Worm (Caenorhabditis elegans) whole organism, young adult: ENCODE measurements around the gene Y22D7AR.7.

Experiments
- C06A6.2 ChIP-seq: fragments of 200-800 bp; sonication (Bioruptor generic); conservative IDR thresholded peaks from 2 replicates; pipeline ENCODE4 v1.3.6; 2022; ENCODE audit warnings: missing genetic modification characterization, missing compliant biosample characterization
- C17E4.6 ChIP-seq: fragments of 200-800 bp; sonication (Bioruptor generic); IDR thresholded peaks from 2 replicates; pipeline ENCODE4 v1.3.6; 2022; ENCODE audit warnings: missing genetic modification reagents, missing genetic modification characterization, missing compliant biosample characterization
- D2030.7 ChIP-seq: fragments of 200-800 bp; sonication (Bioruptor generic); IDR thresholded peaks from 2 replicates; pipeline ENCODE4 v1.3.6; 2022; ENCODE audit warnings: missing genetic modification reagents, missing genetic modification characterization, missing compliant biosample characterization
- F23B12.7 ChIP-seq: sonication (generic microtip); optimal IDR thresholded peaks from 2 replicates; lab custom pipeline; 2017; ENCODE audit warnings: missing genetic modification characterization, mild to moderate bottlenecking, missing compliant biosample characterization, antibody characterized with exemption, moderate library complexity; ENCODE audit not compliant: insufficient read depth
- F49E8.2 ChIP-seq: sonication (generic microtip); optimal IDR thresholded peaks from 3 replicates; lab custom pipeline; 2017; ENCODE audit warnings: missing genetic modification characterization, mild to moderate bottlenecking, missing compliant biosample characterization, antibody characterized with exemption, moderate library complexity; ENCODE audit not compliant: insufficient read depth
- F52B5.7 ChIP-seq: sonication (generic microtip); optimal IDR thresholded peaks from 2 replicates; lab custom pipeline; 2016; ENCODE audit warnings: mild to moderate bottlenecking, missing genetic modification characterization, missing compliant biosample characterization
- F57A8.1 ChIP-seq: fragments of 200-800 bp; sonication (Bioruptor generic); optimal IDR thresholded peaks from 2 replicates; lab custom pipeline; 2018; ENCODE audit warnings: mild to moderate bottlenecking, missing genetic modification characterization, moderate library complexity, missing compliant biosample characterization
- T26A5.8 ChIP-seq: sonication (generic microtip); optimal IDR thresholded peaks from 2 replicates; lab custom pipeline; 2016; ENCODE audit warnings: missing genetic modification characterization, missing compliant biosample characterization
- Y56A3A.18 ChIP-seq: fragments of 200-800 bp; sonication (Bioruptor generic); IDR thresholded peaks from 2 replicates; pipeline ENCODE4 v1.3.6; 2022; ENCODE audit warnings: missing genetic modification reagents, missing genetic modification characterization, missing compliant biosample characterization
- Y79H2A.3 ChIP-seq: fragments of 200-800 bp; sonication (Bioruptor generic); conservative IDR thresholded peaks from 2 replicates; pipeline ENCODE4 v1.3.6; 2022; ENCODE audit warnings: missing genetic modification reagents, missing genetic modification characterization, missing compliant biosample characterization
- ama-1 ChIP-seq, 3 experiments: fragments of 150-350 bp in 1 of 3; sonication (generic microtip) in 2 of 3; optimal IDR thresholded peaks; 2 replicates each; lab custom pipeline; 2014 to 2018; ENCODE audit warnings: missing biosample characterization in 2 of 3, missing genetic modification characterization in 2 of 3, missing genetic modification reagents in 2 of 3
- atf-7 ChIP-seq: sonication (generic microtip); optimal IDR thresholded peaks from 2 replicates; lab custom pipeline; 2017; ENCODE audit warnings: mild to moderate bottlenecking, missing genetic modification characterization, missing compliant biosample characterization
- athp-1 ChIP-seq: sonication (generic microtip); optimal IDR thresholded peaks from 2 replicates; lab custom pipeline; 2017; ENCODE audit warnings: mild to moderate bottlenecking, missing genetic modification characterization, missing compliant biosample characterization
- cebp-2 ChIP-seq: fragments of 200-800 bp; sonication (Bioruptor generic); IDR thresholded peaks from 2 replicates; pipeline ENCODE4 v1.3.6; 2022; ENCODE audit warnings: missing genetic modification characterization, missing compliant biosample characterization
- ceh-100 ChIP-seq: fragments of 200-800 bp; sonication (Bioruptor generic); IDR thresholded peaks from 2 replicates; pipeline ENCODE4 v1.3.6; 2022; ENCODE audit warnings: missing genetic modification reagents, missing genetic modification characterization, missing compliant biosample characterization
- ceh-40 ChIP-seq: fragments of 200-800 bp; sonication (Bioruptor generic); IDR thresholded peaks from 2 replicates; pipeline ENCODE4 v1.3.6; 2022; ENCODE audit warnings: missing genetic modification characterization, missing compliant biosample characterization
- ceh-79 ChIP-seq: sonication (generic microtip); optimal IDR thresholded peaks from 2 replicates; lab custom pipeline; 2017; ENCODE audit warnings: mild to moderate bottlenecking, missing genetic modification characterization, missing compliant biosample characterization
- ceh-91 ChIP-seq: fragments of 200-800 bp; sonication (Bioruptor generic); IDR thresholded peaks from 2 replicates; pipeline ENCODE4 v1.3.6; 2022; ENCODE audit warnings: missing genetic modification reagents, missing genetic modification characterization, missing compliant biosample characterization
- chd-7 ChIP-seq: sonication (generic microtip); optimal IDR thresholded peaks from 2 replicates; lab custom pipeline; 2016; ENCODE audit warnings: mild to moderate bottlenecking, missing genetic modification characterization, moderate library complexity, missing compliant biosample characterization
- dox-1 ChIP-seq: fragments of 200-800 bp; sonication (Bioruptor generic); IDR thresholded peaks from 2 replicates; pipeline ENCODE4 v1.3.6; 2022; ENCODE audit warnings: missing genetic modification reagents, missing genetic modification characterization, missing compliant biosample characterization
- egl-18 ChIP-seq: fragments of 200-800 bp; sonication (Bioruptor generic); IDR thresholded peaks from 2 replicates; pipeline ENCODE4 v1.3.6; 2022; ENCODE audit warnings: missing genetic modification reagents, missing genetic modification characterization, missing compliant biosample characterization
- egl-44 ChIP-seq: fragments of 200-800 bp; sonication (Bioruptor generic); IDR thresholded peaks from 2 replicates; pipeline ENCODE4 v1.3.6; 2022; ENCODE audit warnings: missing genetic modification reagents, missing genetic modification characterization, missing compliant biosample characterization
- egrh-3 ChIP-seq: fragments of 200-800 bp; sonication (Bioruptor generic); IDR thresholded peaks from 2 replicates; pipeline ENCODE4 v1.3.6; 2022; ENCODE audit warnings: missing genetic modification reagents, missing genetic modification characterization, missing compliant biosample characterization
- fkh-3 ChIP-seq: sonication (generic microtip); optimal IDR thresholded peaks from 2 replicates; lab custom pipeline; 2016; ENCODE audit warnings: mild to moderate bottlenecking, missing genetic modification characterization, missing compliant biosample characterization
- hlh-26 ChIP-seq: fragments of 200-800 bp; sonication (Bioruptor generic); conservative IDR thresholded peaks from 2 replicates; pipeline ENCODE4 v1.3.6; 2022; ENCODE audit warnings: missing genetic modification reagents, missing genetic modification characterization, missing compliant biosample characterization
- madf-3 ChIP-seq: fragments of 200-800 bp; sonication (Bioruptor generic); IDR thresholded peaks from 2 replicates; pipeline ENCODE4 v1.3.6; 2022; ENCODE audit warnings: missing genetic modification reagents, missing genetic modification characterization, missing compliant biosample characterization
- mes-4 ChIP-seq: sonication (generic microtip); optimal IDR thresholded peaks from 2 replicates; lab custom pipeline; 2016; ENCODE audit warnings: missing genotype, missing genetic modification characterization, missing compliant biosample characterization
- mxl-1 ChIP-seq: sonication (generic microtip); optimal IDR thresholded peaks from 2 replicates; lab custom pipeline; 2016; ENCODE audit warnings: missing genetic modification characterization, missing compliant biosample characterization
- nfya-2 ChIP-seq: fragments of 200-800 bp; sonication (Bioruptor generic); IDR thresholded peaks from 2 replicates; pipeline ENCODE4 v1.3.6; 2022; ENCODE audit warnings: missing genetic modification reagents, missing genetic modification characterization, missing compliant biosample characterization
- nhr-80 ChIP-seq: sonication (generic microtip); optimal IDR thresholded peaks from 2 replicates; lab custom pipeline; 2016; ENCODE audit warnings: missing genetic modification characterization, missing compliant biosample characterization
- nhr-90 ChIP-seq: sonication (generic microtip); optimal IDR thresholded peaks from 2 replicates; lab custom pipeline; 2016; ENCODE audit warnings: missing genotype, mild to moderate bottlenecking, missing genetic modification characterization, missing compliant biosample characterization
- rec-8 ChIP-seq, 2 experiments: sonication (generic microtip); optimal IDR thresholded peaks; 2 replicates each; lab custom pipeline; 2016; ENCODE audit warnings: mild to moderate bottlenecking in 2 of 2, missing genetic modification characterization in 2 of 2, missing genetic modification reagents in 2 of 2, missing genotype in 2 of 2, missing biosample characterization in 1 of 2, missing compliant biosample characterization in 1 of 2, moderate library complexity in 1 of 2
- repo-1 ChIP-seq: sonication (generic microtip); optimal IDR thresholded peaks from 2 replicates; lab custom pipeline; 2017; ENCODE audit warnings: mild to moderate bottlenecking, missing genetic modification characterization, missing compliant biosample characterization
- rpc-1 ChIP-seq, 2 experiments: fragments of 150-350 bp in 1 of 2; sonication (generic microtip) in 1 of 2; optimal IDR thresholded peaks; 2 replicates each; lab custom pipeline; 2014 to 2018; ENCODE audit warnings: missing biosample characterization in 1 of 2, missing genetic modification characterization in 1 of 2, missing genetic modification reagents in 1 of 2, missing genotype in 1 of 2
- snpc-1.3 ChIP-seq: sonication (generic microtip); optimal IDR thresholded peaks from 2 replicates; lab custom pipeline; 2017; ENCODE audit warnings: missing genetic modification characterization, mild to moderate bottlenecking, missing compliant biosample characterization, antibody characterized with exemption, moderate library complexity, missing genotype, missing genetic modification reagents; ENCODE audit not compliant: insufficient read depth
- snpc-3.4 ChIP-seq: sonication (generic microtip); optimal IDR thresholded peaks from 2 replicates; lab custom pipeline; 2017; ENCODE audit warnings: missing genetic modification characterization, mild to moderate bottlenecking, missing compliant biosample characterization, antibody characterized with exemption, moderate library complexity, missing genotype, missing genetic modification reagents
- unc-62 ChIP-seq: fragments of 150-350 bp; optimal IDR thresholded peaks from 2 replicates; lab custom pipeline; 2014; ENCODE audit warnings: missing biosample characterization, missing genetic modification reagents, missing genetic modification characterization
- xnd-1 ChIP-seq: sonication (generic microtip); optimal IDR thresholded peaks from 2 replicates; lab custom pipeline; 2016; ENCODE audit warnings: missing genotype, missing genetic modification reagents, missing genetic modification characterization, missing compliant biosample characterization
- zfh-2 ChIP-seq: fragments of 200-800 bp; sonication (Bioruptor generic); conservative IDR thresholded peaks from 2 replicates; pipeline ENCODE4 v1.3.6; 2022; ENCODE audit warnings: missing genetic modification reagents, missing genetic modification characterization, missing compliant biosample characterization

The Y22D7AR.7 gene

DNA sequence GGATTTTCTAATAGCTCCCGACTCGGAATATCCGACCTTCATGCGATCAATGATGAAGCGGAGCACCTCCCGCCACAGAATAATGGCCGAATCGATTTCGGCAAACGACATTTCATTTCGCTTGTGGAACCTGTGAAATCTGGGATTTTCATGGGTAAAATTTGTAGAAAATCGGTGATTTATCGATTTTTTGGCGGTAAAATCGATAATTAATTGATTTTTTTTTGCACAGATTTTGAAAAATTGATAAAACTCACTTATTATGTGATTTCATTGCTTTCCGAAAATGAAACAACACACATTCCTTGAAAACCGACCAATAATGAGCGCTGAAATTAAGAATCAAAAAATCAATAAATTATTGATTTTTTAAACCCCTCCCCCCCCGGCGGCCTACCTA lies 21.0 kb downstream of the Y22D7AR.7 start:
- TF ChIP-seq T26A5.8 (tag; lab: Kevin White, UChicago): no peak
- TF ChIP-seq Y56A3A.18 (GFP tag; lab: Robert Waterston, UW): no peak
- no peak for TF ChIP-seq ceh-91 (GFP tag; lab: Robert Waterston, UW)
- no peak for TF ChIP-seq athp-1
- TF ChIP-seq mxl-1 (tag; lab: Kevin White, UChicago): no peak
- TF ChIP-seq nhr-80: no peak
- no peak for TF ChIP-seq xnd-1 (tag; lab: Kevin White, UChicago)
- TF ChIP-seq, all 124 proteins: peak for 0

DNA sequence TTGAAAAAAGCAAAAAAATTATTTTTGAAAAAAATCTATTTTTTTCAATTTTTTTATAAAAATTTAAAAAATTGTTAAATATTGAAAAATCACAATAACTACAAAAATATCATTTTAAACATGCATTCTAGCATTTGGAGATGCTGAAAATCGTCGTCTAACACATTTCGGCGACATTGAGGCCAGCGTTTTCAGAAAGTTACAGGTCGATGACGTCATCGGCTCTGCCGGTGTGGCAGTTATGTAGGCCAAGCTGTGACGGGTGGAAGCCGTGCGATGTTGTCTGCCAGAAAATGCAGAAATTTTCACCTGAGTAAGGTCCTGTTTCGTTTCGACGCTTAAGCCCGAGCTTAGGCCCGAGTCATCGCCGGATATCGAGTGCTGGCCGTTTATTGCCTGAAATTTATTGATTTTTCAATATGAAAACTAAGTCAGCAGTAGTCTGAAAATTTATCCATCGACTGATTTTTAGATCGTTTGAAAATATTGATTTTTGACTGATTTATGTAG lies 22.0 kb downstream of the Y22D7AR.7 start, which contains the start of gene Y22D7AR.3:
TSS of gene Y22D7AR.3 (minus strand) at position 51 of the 510 bp plus-strand sequence.
- no peak for TF ChIP-seq D2030.7 (GFP tag; lab: Robert Waterston, UW)
- no peak for TF ChIP-seq F52B5.7 (tag; lab: Kevin White, UChicago)
- TF ChIP-seq nhr-80: no peak
- no peak for TF ChIP-seq hlh-26 (GFP tag; lab: Robert Waterston, UW)
- no peak for TF ChIP-seq fkh-3 (tag; lab: Kevin White, UChicago)
- TF ChIP-seq snpc-1.3 (tag; lab: Kevin White, UChicago): no peak
- no peak for TF ChIP-seq mes-4 (tag; lab: Kevin White, UChicago)
- TF ChIP-seq egl-18: no peak
- no peak for TF ChIP-seq nfya-2 (GFP tag; lab: Robert Waterston, UW)
- TF ChIP-seq C06A6.2 (GFP tag; lab: Robert Waterston, UW): no peak
- TF ChIP-seq madf-3 (GFP tag; lab: Robert Waterston, UW): no peak
- TF ChIP-seq dox-1 (GFP tag; lab: Robert Waterston, UW): no peak
- no peak for TF ChIP-seq ama-1 (optimal IDR thresholded peaks at IDR 0.05; lab: Kevin White, UChicago)
- no peak for TF ChIP-seq ama-1 (GFP tag; optimal IDR thresholded peaks at IDR 0.05; lab: Kevin White, UChicago)
- TF ChIP-seq chd-7 (tag; lab: Kevin White, UChicago): no peak
- no peak for TF ChIP-seq ceh-40
- TF ChIP-seq Y79H2A.3 (GFP tag; lab: Robert Waterston, UW): no peak
- no peak for TF ChIP-seq F49E8.2
- TF ChIP-seq repo-1 (tag; lab: Kevin White, UChicago): no peak
- TF ChIP-seq, all 124 proteins: peak for 0

DNA sequence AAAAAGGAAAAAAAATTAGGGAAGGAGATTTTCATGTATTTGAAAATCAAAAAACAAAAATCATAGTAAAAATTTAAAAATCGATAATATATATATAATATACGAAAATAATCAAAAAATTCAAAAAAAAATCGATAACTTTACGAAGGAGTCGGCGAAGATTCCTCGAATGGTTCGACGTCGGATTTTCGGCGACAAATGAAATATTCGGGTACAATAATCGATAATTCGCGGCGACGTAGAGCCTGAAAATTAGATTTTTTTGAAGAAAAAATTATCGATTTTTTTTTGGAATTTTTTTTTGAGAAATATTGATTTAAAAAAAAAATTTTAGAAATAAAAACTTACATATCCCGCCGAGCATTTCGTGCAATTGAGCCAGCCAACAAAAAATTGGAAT lies 22.5 kb downstream of the Y22D7AR.7 start:
- no peak for TF ChIP-seq ceh-79 (tag; lab: Kevin White, UChicago)
- TF ChIP-seq F57A8.1 (GFP tag; lab: Kevin White, UChicago): no peak
- TF ChIP-seq snpc-3.4 (tag; lab: Kevin White, UChicago): no peak
- TF ChIP-seq atf-7 (tag; lab: Kevin White, UChicago): no peak
- TF ChIP-seq nhr-90 (tag; lab: Kevin White, UChicago): no peak
- TF ChIP-seq egl-44 (GFP tag; lab: Robert Waterston, UW): no peak
- TF ChIP-seq nhr-80: no peak

DNA sequence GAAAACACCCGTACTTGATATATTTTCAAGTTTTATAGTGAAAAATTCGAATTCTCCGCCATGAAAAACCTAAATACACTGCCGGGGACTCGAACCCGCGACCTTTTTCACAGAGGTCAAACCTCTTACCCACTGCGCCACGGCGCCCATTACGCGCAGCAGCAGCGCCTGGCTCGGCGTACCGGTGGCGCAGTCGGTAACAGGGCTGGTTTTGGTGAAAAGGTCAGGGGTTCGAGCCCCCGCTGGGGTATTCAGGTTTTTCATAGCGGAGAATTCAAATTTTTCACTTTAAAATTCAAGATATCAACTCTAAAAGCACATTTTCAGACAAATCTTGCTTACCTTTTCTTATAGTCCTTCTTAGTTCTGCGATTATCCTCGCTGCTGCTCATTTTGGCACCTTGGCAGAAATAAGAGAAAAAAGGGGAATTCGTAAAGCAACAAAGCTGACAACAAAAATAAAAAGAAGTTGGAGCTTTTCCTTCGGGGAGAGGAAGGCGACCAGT lies 23.1 kb downstream of the Y22D7AR.7 start, which contains the start of gene Y22D7AL.16:
TSS of gene Y22D7AL.16 (minus strand) at position 456 of the 506 bp plus-strand sequence.
- TF ChIP-seq athp-1 (no peak), C17E4.6 (GFP tag; lab: Robert Waterston, UW) (no peak), F23B12.7 (no peak), rec-8 (tag; optimal IDR thresholded peaks at IDR 0.05; lab: Kevin White, UChicago) (no peak), fkh-3 (tag; lab: Kevin White, UChicago) (no peak), unc-62 (GFP tag; lab: Kevin White, UChicago) (no peak), Y56A3A.18 (GFP tag; lab: Robert Waterston, UW) (no peak), ceh-91 (GFP tag; lab: Robert Waterston, UW) (no peak), zfh-2 (peak; percentile 76), cebp-2 (GFP tag; lab: Robert Waterston, UW) (no peak), rpc-1 (optimal IDR thresholded peaks at IDR 0.05; lab: Kevin White, UChicago) (no peak), rpc-1 (tag; optimal IDR thresholded peaks at IDR 0.05; lab: Kevin White, UChicago) (peak; percentile 11), egrh-3 (GFP tag; lab: Robert Waterston, UW) (peak; percentile 64; the same call in 1 of the 2 replicates), ceh-100 (no peak)
